Worm (Caenorhabditis elegans) whole organism, L4 larva: ENCODE data around the gene his-42.

Experiments used
- ama-1 ChIP-seq: fragments of 150-350 bp; optimal IDR thresholded peaks from 2 replicates; lab custom pipeline; 2014; ENCODE audit warnings: inconsistent platforms, mixed read lengths
- jun-1 ChIP-seq: fragments of 150-350 bp; optimal IDR thresholded peaks from 2 replicates; lab custom pipeline; 2014; ENCODE audit warnings: missing biosample characterization, missing genetic modification reagents, missing genetic modification characterization
- lin-13 ChIP-seq: fragments of 150-350 bp; optimal IDR thresholded peaks from 2 replicates; lab custom pipeline; 2014; ENCODE audit warnings: missing biosample characterization, missing genetic modification reagents, missing genetic modification characterization
- lsy-2 ChIP-seq, 2 experiments: fragments of 150-350 bp in 1 of 2; sonication (generic microtip) in 1 of 2; optimal IDR thresholded peaks; 2 replicates each; lab custom pipeline; 2014 to 2017; ENCODE audit warnings: missing biosample characterization in 2 of 2, missing genetic modification characterization in 2 of 2
- mdt-29 ChIP-seq: fragments of 200-800 bp; sonication (Bioruptor generic); IDR thresholded peaks from 2 replicates; pipeline ENCODE4 v1.3.6; 2022; ENCODE audit warnings: missing genetic modification reagents, missing genetic modification characterization, missing compliant biosample characterization
- tag-97 ChIP-seq: fragments of 200-800 bp; sonication (Bioruptor generic); IDR thresholded peaks from 2 replicates; pipeline ENCODE4 v1.3.6; 2022; ENCODE audit warnings: missing genetic modification characterization, missing compliant biosample characterization
- unc-62 ChIP-seq, 3 experiments: fragments of 150-350 bp in 1 of 3; sonication (generic microtip); optimal IDR thresholded peaks in 2 of 3; peaks in 1 of 3; 1 replicate in 1 of 3; 2 replicates in 2 of 3; lab custom pipeline; 2014 to 2017; ENCODE audit warnings: missing biosample characterization in 3 of 3, missing genetic modification characterization in 3 of 3, missing genetic modification reagents in 3 of 3, missing genotype in 1 of 3
- zip-2 ChIP-seq: fragments of 150-350 bp; optimal IDR thresholded peaks from 2 replicates; lab custom pipeline; 2014; ENCODE audit warnings: missing biosample characterization, missing genetic modification characterization

DNA sequence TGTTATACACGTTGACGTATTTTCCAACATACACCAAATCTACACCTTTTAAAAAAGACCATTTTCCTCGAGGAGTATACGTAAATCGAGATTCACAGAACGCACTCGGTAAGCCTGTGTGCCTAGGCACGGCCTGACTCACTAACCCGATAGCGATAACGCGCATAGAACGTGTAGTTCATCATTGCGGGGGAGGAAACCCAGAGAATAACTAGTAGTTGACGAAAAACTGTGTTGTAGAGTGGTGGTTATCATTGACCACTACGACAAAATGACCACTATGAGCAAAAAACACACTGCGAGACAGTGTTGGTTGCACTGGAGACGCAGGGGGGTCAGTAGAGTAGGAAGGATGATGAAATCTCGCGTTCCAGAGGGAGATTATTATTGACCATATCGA is 31.4 kb upstream of the his-42 start:
- TF ChIP-seq tag-97 (no peak), ama-1 (lab: Kevin White, UChicago) (no peak), mdt-29 (GFP tag; lab: Robert Waterston, UW) (no peak), lin-13 (no peak), zip-2 (no peak), jun-1 (no peak), lsy-2 (tag; optimal IDR thresholded peaks at IDR 0.05; lab: Kevin White, UChicago) (no peak), unc-62 (GFP tag; optimal IDR thresholded peaks at IDR 0.05 in 1 of 2; lab: Kevin White, UChicago) (no peak), unc-62 (tag; optimal IDR thresholded peaks at IDR 0.05; lab: Kevin White, UChicago) (no peak)
